Worm (Caenorhabditis elegans) whole organism, early embryonic: Measurements from ENCODE around the gene ubc-24.

Source experiments
- F13C5.2 ChIP-seq: sonication (generic microtip); optimal IDR thresholded peaks from 2 replicates; lab custom pipeline; 2017; ENCODE audit warnings: mild to moderate bottlenecking, missing genetic modification characterization, inconsistent platforms, missing compliant biosample characterization
- ama-1 ChIP-seq: fragments of 150-350 bp; optimal IDR thresholded peaks from 2 replicates; lab custom pipeline; 2014

DNA sequence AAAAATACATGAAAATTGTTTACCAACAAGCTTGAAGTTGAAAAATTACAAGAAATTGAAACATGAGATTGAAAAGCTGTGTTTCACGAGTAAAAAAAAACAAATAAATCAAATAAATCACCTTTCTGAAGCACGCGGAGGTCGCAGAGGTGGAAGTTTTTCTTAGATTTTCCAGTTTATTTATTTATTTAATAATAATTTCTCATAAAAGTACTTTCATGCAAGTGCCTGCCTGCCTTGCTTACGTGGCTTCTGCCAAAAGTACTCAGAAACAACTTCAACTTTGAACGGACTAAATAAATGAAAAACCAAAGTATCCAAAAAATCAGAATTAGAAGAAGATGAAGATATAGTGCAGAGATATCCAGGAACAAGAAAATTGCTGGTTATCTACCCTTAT is 26.6 kb downstream of the ubc-24 start, which contains the start of gene acp-2:
- TF ChIP-seq ama-1 = no peak
- TF ChIP-seq F13C5.2 (tag; lab: Kevin White, UChicago) = no peak
